Fruit fly (Drosophila melanogaster) whole organism, pupa: Measurements from ENCODE around the gene CG5910.

Source experiments
- CG10348 ChIP-seq: fragments of 200-800 bp; sonication (Bioruptor generic); IDR thresholded peaks from 2 replicates; pipeline ENCODE4 v1.3.6; 2022; ENCODE audit warnings: missing biosample characterization, missing genetic modification characterization
- CG32121 ChIP-seq: fragments of 200-800 bp; sonication (Bioruptor generic); IDR thresholded peaks from 2 replicates; pipeline ENCODE4 v1.3.6; 2022; ENCODE audit warnings: missing biosample characterization, missing genetic modification characterization
- CG8159 ChIP-seq: fragments of 200-800 bp; sonication (Bioruptor generic); optimal IDR thresholded peaks from 3 replicates; lab custom pipeline; 2018; ENCODE audit warnings: missing biosample characterization, mild to moderate bottlenecking, missing genetic modification characterization, moderate library complexity
- Ets98B ChIP-seq: fragments of 200-800 bp; sonication (Bioruptor generic); IDR thresholded peaks from 2 replicates; pipeline ENCODE4 v1.3.6; 2022; ENCODE audit warnings: missing biosample characterization, missing genetic modification characterization
- Pif1B ChIP-seq: fragments of 200-800 bp; sonication (Bioruptor generic); optimal IDR thresholded peaks from 3 replicates; lab custom pipeline; 2016; ENCODE audit warnings: missing biosample characterization, missing genetic modification characterization
- fd96Ca ChIP-seq: fragments of 200-800 bp; sonication (Bioruptor generic); IDR thresholded peaks from 3 replicates; pipeline ENCODE4 v1.3.6; 2022; ENCODE audit warnings: missing biosample characterization, missing genetic modification characterization

DNA sequence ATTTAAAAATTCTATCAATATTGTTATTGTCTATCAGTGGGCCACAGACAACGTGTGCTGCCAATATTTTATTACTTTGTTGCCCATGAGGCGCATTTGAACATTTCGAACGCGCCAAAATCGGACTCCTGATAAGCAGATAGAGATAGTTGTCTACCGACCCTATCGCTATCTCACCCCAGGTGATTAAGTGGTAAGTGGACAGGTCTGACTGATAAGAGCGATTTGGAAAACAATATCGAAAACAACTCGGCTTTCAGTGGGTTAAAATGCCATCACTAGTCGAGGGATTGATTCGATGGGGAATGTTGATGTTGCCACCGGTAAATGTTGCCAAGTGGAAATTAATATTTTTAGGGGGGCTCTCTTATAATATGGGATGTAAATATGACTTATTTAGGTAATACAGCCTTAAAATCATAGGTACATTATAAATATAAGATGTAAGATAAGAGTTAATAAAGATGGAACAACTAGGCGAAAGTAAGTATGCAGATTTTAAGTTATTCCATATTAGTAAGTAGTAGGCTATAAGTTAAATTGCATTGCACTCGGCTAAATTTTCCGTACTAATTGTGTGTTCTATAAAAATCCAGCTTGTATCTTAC lies 49.4 kb downstream of the CG5910 start, which contains the start of gene ND-39:
- TF ChIP-seq fd96Ca (GFP tag; lab: Robert Waterston, UW): no peak
- TF ChIP-seq Ets98B (GFP tag; lab: Robert Waterston, UW): no peak
- no peak for TF ChIP-seq CG8159 (tag; lab: Kevin White, UChicago)
- no peak for TF ChIP-seq CG10348 (GFP tag; lab: Robert Waterston, UW)
- TF ChIP-seq CG32121 (GFP tag; lab: Robert Waterston, UW): no peak
- TF ChIP-seq Pif1B (GFP tag; lab: Kevin White, UChicago): no peak
